Worm (Caenorhabditis elegans) whole organism, L2 larva: ENCODE results near the gene nhr-102.

Experiments used
- R02D3.7 ChIP-seq: fragments of 150-350 bp; optimal IDR thresholded peaks from 2 replicates; lab custom pipeline; 2014; ENCODE audit warnings: missing biosample characterization, missing genetic modification characterization
- blmp-1 ChIP-seq: sonication (generic microtip); optimal IDR thresholded peaks from 2 replicates; lab custom pipeline; 2017; ENCODE audit warnings: missing genetic modification characterization, mild to moderate bottlenecking, missing compliant biosample characterization, antibody characterized with exemption, moderate library complexity; ENCODE audit not compliant: insufficient read depth
- ceh-82 ChIP-seq: fragments of 150-350 bp; optimal IDR thresholded peaks from 2 replicates; lab custom pipeline; 2014; ENCODE audit warnings: missing biosample characterization, missing genetic modification characterization
- fos-1 ChIP-seq: fragments of 150-350 bp; optimal IDR thresholded peaks from 2 replicates; lab custom pipeline; 2014; ENCODE audit warnings: missing biosample characterization, missing genetic modification characterization
- lin-13 ChIP-seq: fragments of 150-350 bp; optimal IDR thresholded peaks from 2 replicates; lab custom pipeline; 2014; ENCODE audit warnings: missing biosample characterization, missing genetic modification reagents, missing genetic modification characterization
- lin-39 ChIP-seq: fragments of 150-350 bp; optimal IDR thresholded peaks from 2 replicates; lab custom pipeline; 2014; ENCODE audit warnings: missing biosample characterization, missing genetic modification reagents, missing genetic modification characterization
- mab-5 ChIP-seq: fragments of 150-350 bp; optimal IDR thresholded peaks from 2 replicates; lab custom pipeline; 2014; ENCODE audit warnings: missing biosample characterization, missing genetic modification characterization
- skn-1 ChIP-seq: sonication (generic microtip); optimal IDR thresholded peaks from 2 replicates; lab custom pipeline; 2017; ENCODE audit warnings: missing biosample characterization, missing genetic modification characterization
- unc-39 ChIP-seq: fragments of 150-350 bp; optimal IDR thresholded peaks from 2 replicates; lab custom pipeline; 2014; ENCODE audit warnings: missing biosample characterization, missing genetic modification characterization
- unc-62 ChIP-seq: fragments of 150-350 bp; optimal IDR thresholded peaks from 2 replicates; lab custom pipeline; 2014; ENCODE audit warnings: missing biosample characterization, missing genetic modification reagents, missing genetic modification characterization
- ztf-1 ChIP-seq: fragments of 200-800 bp; sonication (Bioruptor generic); conservative IDR thresholded peaks from 2 replicates; pipeline ENCODE4 v1.3.6; 2022; ENCODE audit warnings: missing genetic modification characterization, missing compliant biosample characterization
- ztf-11 ChIP-seq: sonication (generic microtip); optimal IDR thresholded peaks from 2 replicates; lab custom pipeline; 2017; ENCODE audit warnings: missing biosample characterization, missing genetic modification characterization

- no peak for TF ChIP-seq blmp-1
- no peak for TF ChIP-seq skn-1 (tag; lab: Kevin White, UChicago)
- TF ChIP-seq ztf-1 (GFP tag; lab: Robert Waterston, UW): no peak
- TF ChIP-seq unc-62: no peak
- TF ChIP-seq lin-13 (GFP tag; lab: Kevin White, UChicago): no peak
- TF ChIP-seq ceh-82 (tag; lab: Kevin White, UChicago): no peak
- no peak for TF ChIP-seq unc-39 (tag; lab: Kevin White, UChicago)
- TF ChIP-seq ztf-11: no peak
- TF ChIP-seq R02D3.7 (tag; lab: Kevin White, UChicago): no peak
- TF ChIP-seq mab-5 (tag; lab: Kevin White, UChicago): no peak
- no peak for TF ChIP-seq fos-1 (tag; lab: Kevin White, UChicago)
- TF ChIP-seq lin-39 (tag; lab: Kevin White, UChicago): no peak
Observed at ce11 chrV:15833622-15834021, 42.6 kb downstream of the nhr-102 start, which contains the start of gene srbc-54.
